Fruit fly (Drosophila melanogaster) whole organism, embryonic: Measurements from ENCODE around the gene Idgf4.

Experiments
- Atf6 ChIP-seq: fragments of 200-800 bp; sonication (Bioruptor generic); IDR thresholded peaks from 2 replicates; pipeline ENCODE4 v1.3.6; 2022; ENCODE audit warnings: missing biosample characterization, missing genetic modification characterization
- CG10209 ChIP-seq: fragments of 200-800 bp; sonication (Bioruptor generic); optimal IDR thresholded peaks from 3 replicates; lab custom pipeline; 2017; ENCODE audit warnings: missing biosample characterization, mild to moderate bottlenecking, missing genetic modification characterization, missing genetic modification reagents
- CG10267 ChIP-seq: fragments of 200-800 bp; sonication (Bioruptor generic); optimal IDR thresholded peaks from 2 replicates; lab custom pipeline; 2018; ENCODE audit warnings: missing biosample characterization, mild to moderate bottlenecking, missing genetic modification characterization, moderate library complexity
- CG12744 ChIP-seq: fragments of 200-800 bp; sonication (Bioruptor generic); optimal IDR thresholded peaks from 2 replicates; lab custom pipeline; 2016; ENCODE audit warnings: missing biosample characterization, missing genetic modification characterization
- CG13624 ChIP-seq: fragments of 200-800 bp; sonication (Bioruptor generic); optimal IDR thresholded peaks from 2 replicates; lab custom pipeline; 2016; ENCODE audit warnings: missing biosample characterization, missing genetic modification characterization
- CG17359 ChIP-seq: fragments of 200-800 bp; sonication (Bioruptor generic); optimal IDR thresholded peaks from 3 replicates; lab custom pipeline; 2018; ENCODE audit warnings: missing biosample characterization, mild to moderate bottlenecking, missing genetic modification characterization, moderate library complexity
- CG1832 ChIP-seq: fragments of 200-800 bp; sonication (Bioruptor generic); optimal IDR thresholded peaks from 2 replicates; lab custom pipeline; 2017; ENCODE audit warnings: missing biosample characterization, mild to moderate bottlenecking, missing genetic modification characterization, inconsistent platforms
- CG18599 ChIP-seq: fragments of 200-800 bp; sonication (Bioruptor generic); optimal IDR thresholded peaks from 3 replicates; lab custom pipeline; 2017; ENCODE audit warnings: missing biosample characterization, missing genetic modification characterization, mild to moderate bottlenecking, moderate library complexity, missing genetic modification reagents
- CG2678 ChIP-seq: fragments of 200-800 bp; sonication (Bioruptor generic); optimal IDR thresholded peaks from 3 replicates; lab custom pipeline; 2019; ENCODE audit warnings: missing biosample characterization, mild to moderate bottlenecking, missing genetic modification characterization, moderate library complexity
- CG30431 ChIP-seq: fragments of 200-800 bp; sonication (Bioruptor generic); optimal IDR thresholded peaks from 2 replicates; lab custom pipeline; 2017; ENCODE audit warnings: missing biosample characterization, missing genetic modification characterization
- CG31224 ChIP-seq: fragments of 200-800 bp; sonication (Bioruptor generic); IDR thresholded peaks from 2 replicates; pipeline ENCODE4 v1.3.6; 2022; ENCODE audit warnings: missing biosample characterization, missing genetic modification characterization
- CG31365 ChIP-seq: fragments of 200-800 bp; sonication (Bioruptor generic); optimal IDR thresholded peaks from 2 replicates; lab custom pipeline; 2018; ENCODE audit warnings: missing biosample characterization, mild to moderate bottlenecking, missing genetic modification characterization
- CG32767 ChIP-seq: fragments of 200-800 bp; sonication (Bioruptor generic); IDR thresholded peaks from 2 replicates; pipeline ENCODE4 v1.3.6; 2022; ENCODE audit warnings: missing biosample characterization, missing genetic modification characterization
- CG3838 ChIP-seq: fragments of 200-800 bp; sonication (Bioruptor generic); optimal IDR thresholded peaks from 3 replicates; lab custom pipeline; 2016; ENCODE audit warnings: missing biosample characterization, missing genetic modification characterization
- CG5953 ChIP-seq: fragments of 200-800 bp; sonication (Bioruptor generic); IDR thresholded peaks from 2 replicates; pipeline ENCODE4 v1.3.6; 2022; ENCODE audit warnings: missing biosample characterization, missing genetic modification characterization
- CG8388 ChIP-seq: fragments of 200-800 bp; sonication (Bioruptor generic); optimal IDR thresholded peaks from 2 replicates; lab custom pipeline; 2019; ENCODE audit warnings: missing biosample characterization, mild to moderate bottlenecking, missing genetic modification characterization, moderate library complexity
- CG9727 ChIP-seq: fragments of 200-800 bp; sonication (Bioruptor generic); optimal IDR thresholded peaks from 3 replicates; lab custom pipeline; 2017; ENCODE audit warnings: missing biosample characterization, mild to moderate bottlenecking, missing genetic modification characterization
- CkIIα-i1 ChIP-seq: fragments of 200-800 bp; sonication (Bioruptor generic); IDR thresholded peaks from 2 replicates; pipeline ENCODE4 v1.3.6; 2022; ENCODE audit warnings: missing biosample characterization, missing genetic modification characterization
- Dbx ChIP-seq: fragments of 200-800 bp; sonication (Bioruptor generic); IDR thresholded peaks from 3 replicates; pipeline ENCODE4 v1.3.6; 2022; ENCODE audit warnings: missing biosample characterization, missing genetic modification characterization
- Deaf1 ChIP-seq: fragments of 200-800 bp; optimal IDR thresholded peaks from 3 replicates; lab custom pipeline; 2019; ENCODE audit warnings: missing biosample characterization, mild to moderate bottlenecking, missing genetic modification characterization, moderate library complexity
- Dref ChIP-seq: fragments of 200-800 bp; sonication (Bioruptor generic); IDR thresholded peaks from 2 replicates; pipeline ENCODE4 v1.3.6; 2022; ENCODE audit warnings: missing biosample characterization, missing genetic modification characterization
- E2f1 ChIP-seq: fragments of 200-800 bp; sonication (Bioruptor generic); IDR thresholded peaks from 2 replicates; pipeline ENCODE4 v1.3.6; 2022; ENCODE audit warnings: missing biosample characterization, missing genetic modification characterization
- HmgD ChIP-seq: fragments of 200-800 bp; sonication (Bioruptor generic); optimal IDR thresholded peaks from 3 replicates; lab custom pipeline; 2016; ENCODE audit warnings: missing biosample characterization, missing genetic modification characterization
- NC2α ChIP-seq: fragments of 200-800 bp; sonication (Bioruptor generic); optimal IDR thresholded peaks from 2 replicates; lab custom pipeline; 2016; ENCODE audit warnings: missing biosample characterization, missing genetic modification characterization
- Nf-YA ChIP-seq: fragments of 200-800 bp; sonication (Bioruptor generic); IDR thresholded peaks from 2 replicates; pipeline ENCODE4 v1.3.6; 2022; ENCODE audit warnings: missing biosample characterization, missing genetic modification characterization
- Nf-YC ChIP-seq: fragments of 200-800 bp; optimal IDR thresholded peaks from 3 replicates; lab custom pipeline; 2019; ENCODE audit warnings: missing biosample characterization, mild to moderate bottlenecking, missing genetic modification characterization, moderate library complexity
- Ptx1 ChIP-seq: fragments of 200-800 bp; sonication (Bioruptor generic); IDR thresholded peaks from 2 replicates; pipeline ENCODE4 v1.3.6; 2022; ENCODE audit warnings: missing biosample characterization, missing genetic modification characterization
- ac ChIP-seq: fragments of 200-800 bp; sonication (Bioruptor generic); optimal IDR thresholded peaks from 3 replicates; lab custom pipeline; 2017; ENCODE audit warnings: missing biosample characterization, mild to moderate bottlenecking, missing genetic modification characterization
- ato ChIP-seq: fragments of 200-800 bp; sonication (Bioruptor generic); IDR thresholded peaks from 2 replicates; pipeline ENCODE4 v1.3.6; 2022; ENCODE audit warnings: missing biosample characterization, missing genetic modification characterization; ENCODE audit not compliant: partially characterized antibody
- bigmax ChIP-seq: fragments of 200-800 bp; sonication (Bioruptor generic); optimal IDR thresholded peaks from 2 replicates; lab custom pipeline; 2018; ENCODE audit warnings: missing biosample characterization, mild to moderate bottlenecking, missing genetic modification characterization
- bowl ChIP-seq: fragments of 200-800 bp; sonication (Bioruptor generic); IDR thresholded peaks from 2 replicates; pipeline ENCODE4 v1.3.6; 2022; ENCODE audit warnings: missing biosample characterization, missing genetic modification characterization
- btn ChIP-seq: fragments of 200-800 bp; sonication (Bioruptor generic); optimal IDR thresholded peaks from 2 replicates; lab custom pipeline; 2016; ENCODE audit warnings: missing biosample characterization, missing genetic modification characterization
- cad ChIP-seq: fragments of >200 bp; optimal IDR thresholded peaks from 2 replicates; lab custom pipeline; 2017; ENCODE audit warnings: missing biosample characterization, missing genetic modification characterization
- cas ChIP-seq: fragments of 200-800 bp; sonication (Bioruptor generic); IDR thresholded peaks from 2 replicates; pipeline ENCODE4 v1.3.6; 2022; ENCODE audit warnings: missing biosample characterization, missing genetic modification characterization
- cato ChIP-seq: fragments of 200-800 bp; sonication (Bioruptor generic); optimal IDR thresholded peaks from 2 replicates; lab custom pipeline; 2016; ENCODE audit warnings: missing biosample characterization, missing genetic modification characterization, borderline replicate concordance
- caup ChIP-seq: fragments of 200-800 bp; sonication (Bioruptor generic); optimal IDR thresholded peaks from 3 replicates; lab custom pipeline; 2017; ENCODE audit warnings: missing biosample characterization, mild to moderate bottlenecking, missing genetic modification characterization, moderate library complexity; ENCODE audit not compliant: severe bottlenecking
- cg ChIP-seq: fragments of 200-800 bp; sonication (Bioruptor generic); optimal IDR thresholded peaks from 3 replicates; lab custom pipeline; 2019; ENCODE audit warnings: missing biosample characterization, mild to moderate bottlenecking, missing genetic modification characterization, moderate library complexity
- chinmo ChIP-seq: fragments of 200-800 bp; sonication (Bioruptor generic); IDR thresholded peaks from 4 replicates; pipeline ENCODE4 v1.3.6; 2022; ENCODE audit warnings: missing biosample characterization, missing genetic modification characterization; ENCODE audit not compliant: partially characterized antibody
- dmrt11E ChIP-seq: fragments of 200-800 bp; sonication (Bioruptor generic); optimal IDR thresholded peaks from 3 replicates; lab custom pipeline; 2018; ENCODE audit warnings: missing biosample characterization, mild to moderate bottlenecking, missing genetic modification characterization, moderate library complexity
- dpn ChIP-seq, 2 experiments: fragments of 200-800 bp; sonication (Bioruptor generic); optimal IDR thresholded peaks; 3 replicates each; lab custom pipeline; 2016; ENCODE audit warnings: missing biosample characterization in 2 of 2, missing genetic modification characterization in 2 of 2
- esg ChIP-seq: fragments of 200-800 bp; sonication (Bioruptor generic); conservative IDR thresholded peaks from 2 replicates; pipeline ENCODE4 v1.3.6; 2022; ENCODE audit warnings: missing biosample characterization, missing genetic modification characterization
- gem ChIP-seq: fragments of 200-800 bp; sonication (Bioruptor generic); optimal IDR thresholded peaks from 2 replicates; lab custom pipeline; 2019; ENCODE audit warnings: missing biosample characterization, mild to moderate bottlenecking, missing genetic modification characterization, moderate library complexity
- gt ChIP-seq: fragments of 200-800 bp; sonication (Bioruptor generic); IDR thresholded peaks from 2 replicates; pipeline ENCODE4 v1.3.6; 2022; ENCODE audit warnings: missing biosample characterization, missing genetic modification characterization
- h ChIP-seq: fragments of >200 bp; optimal IDR thresholded peaks from 2 replicates; lab custom pipeline; 2017
- ham ChIP-seq: fragments of 200-800 bp; sonication (Bioruptor generic); IDR thresholded peaks from 2 replicates; pipeline ENCODE4 v1.3.6; 2022; ENCODE audit warnings: missing biosample characterization, missing genetic modification characterization
- peb ChIP-seq: fragments of 200-800 bp; sonication (Bioruptor generic); IDR thresholded peaks from 2 replicates; pipeline ENCODE4 v1.3.6; 2022; ENCODE audit warnings: missing biosample characterization, missing genetic modification characterization
- run ChIP-seq: fragments of 200-800 bp; sonication (Bioruptor generic); optimal IDR thresholded peaks from 3 replicates; lab custom pipeline; 2018; ENCODE audit warnings: missing biosample characterization, mild to moderate bottlenecking, missing genetic modification characterization
- schlank ChIP-seq: fragments of 200-800 bp; sonication (Bioruptor generic); optimal IDR thresholded peaks from 2 replicates; lab custom pipeline; 2018; ENCODE audit warnings: missing biosample characterization, mild to moderate bottlenecking, missing genetic modification characterization
- slou ChIP-seq: fragments of 200-800 bp; sonication (Bioruptor generic); optimal IDR thresholded peaks from 3 replicates; lab custom pipeline; 2016; ENCODE audit warnings: missing biosample characterization, missing genetic modification characterization
- stc ChIP-seq: fragments of 200-800 bp; sonication (Bioruptor generic); IDR thresholded peaks from 2 replicates; pipeline ENCODE4 v1.3.6; 2022; ENCODE audit warnings: missing biosample characterization, missing genetic modification characterization
- tin ChIP-seq: fragments of 200-800 bp; sonication (Bioruptor generic); optimal IDR thresholded peaks from 3 replicates; lab custom pipeline; 2016; ENCODE audit warnings: missing biosample characterization, missing genetic modification characterization
- vvl ChIP-seq: fragments of 200-800 bp; sonication (Bioruptor generic); IDR thresholded peaks from 2 replicates; pipeline ENCODE4 v1.3.6; 2022; ENCODE audit warnings: missing biosample characterization, missing genetic modification characterization

The Idgf4 gene

dm6 chrX:9892834-9893233 lies 37.9 kb downstream of the Idgf4 start (continued):
- peak; percentile 23 for TF ChIP-seq tin (GFP tag; lab: Kevin White, UChicago)
- no peak for TF ChIP-seq h
- TF ChIP-seq HmgD (GFP tag; lab: Kevin White, UChicago), result no peak
- no peak for TF ChIP-seq cas (GFP tag; lab: Robert Waterston, UW)
- no peak for TF ChIP-seq Dbx
- no peak for TF ChIP-seq stc (GFP tag; lab: Robert Waterston, UW)
- TF ChIP-seq esg, result peak; percentile 48
- TF ChIP-seq run, result no peak
- peak; percentile 50 for TF ChIP-seq Ptx1 (GFP tag; lab: Robert Waterston, UW)
- TF ChIP-seq dpn (GFP tag; optimal IDR thresholded peaks at IDR 0.05; lab: Kevin White, UChicago), result peak; percentile 1 to 29
- no peak for TF ChIP-seq cato (GFP tag; lab: Kevin White, UChicago)
- TF ChIP-seq CG10209 (GFP tag; lab: Kevin White, UChicago), result peak; percentile 30
- no peak for TF ChIP-seq ham (GFP tag; lab: Robert Waterston, UW)
- no peak for TF ChIP-seq Dref (GFP tag; lab: Robert Waterston, UW)
- TF ChIP-seq CG9727 (GFP tag; lab: Kevin White, UChicago), result no peak
- no peak for TF ChIP-seq schlank (tag; lab: Kevin White, UChicago)
- TF ChIP-seq NC2α (GFP tag; lab: Kevin White, UChicago), result no peak
- peak; percentile 22 for TF ChIP-seq CG8388 (GFP tag; lab: Kevin White, UChicago)
- TF ChIP-seq gem (tag; lab: Kevin White, UChicago), result peak; percentile 49
- TF ChIP-seq CG1832, result no peak
- TF ChIP-seq chinmo (GFP tag; lab: Robert Waterston, UW), result no peak
- no peak for TF ChIP-seq CG5953 (GFP tag; lab: Robert Waterston, UW)
- no peak for TF ChIP-seq CG30431
- no peak for TF ChIP-seq peb (GFP tag; lab: Robert Waterston, UW)
- TF ChIP-seq vvl, result peak; percentile 60; the same call in 1 of the 2 replicates
- no peak for TF ChIP-seq slou (GFP tag; lab: Kevin White, UChicago)
- TF ChIP-seq cad (GFP tag; lab: Kevin White, UChicago), result no peak
- TF ChIP-seq CG18599 (GFP tag; lab: Kevin White, UChicago), result peak; percentile 32
- TF ChIP-seq ato (GFP tag; lab: Robert Waterston, UW), result no peak
- TF ChIP-seq CG32767 (GFP tag; lab: Robert Waterston, UW), result peak; percentile 23; the same call in 1 of the 2 replicates
- TF ChIP-seq CkIIα-i1 (GFP tag; lab: Robert Waterston, UW), result no peak
- TF ChIP-seq CG2678, result peak; percentile 32
- no peak for TF ChIP-seq Nf-YC (tag; lab: Kevin White, UChicago)
- no peak for TF ChIP-seq CG13624 (GFP tag; lab: Kevin White, UChicago)
- TF ChIP-seq CG31224 (GFP tag; lab: Robert Waterston, UW), result peak; percentile 11; the same call in 1 of the 2 replicates
- TF ChIP-seq Nf-YA (GFP tag; lab: Robert Waterston, UW), result no peak
- TF ChIP-seq E2f1 (GFP tag; lab: Robert Waterston, UW), result peak; percentile 61
- no peak for TF ChIP-seq dmrt11E (tag; lab: Kevin White, UChicago)
- TF ChIP-seq CG17359, result peak; percentile 54
- no peak for TF ChIP-seq CG12744
- TF ChIP-seq ac (GFP tag; lab: Kevin White, UChicago), result no peak
- no peak for TF ChIP-seq CG31365
- no peak for TF ChIP-seq Atf6 (GFP tag; lab: Robert Waterston, UW)
- TF ChIP-seq bigmax, result no peak
- TF ChIP-seq caup (GFP tag; lab: Kevin White, UChicago), result peak; percentile 4
- no peak for TF ChIP-seq cg (GFP tag; lab: Kevin White, UChicago)
- no peak for TF ChIP-seq bowl
- no peak for TF ChIP-seq Deaf1 (tag; lab: Kevin White, UChicago)
- no peak for TF ChIP-seq gt (GFP tag; lab: Robert Waterston, UW)
- no peak for TF ChIP-seq CG10267 (tag; lab: Kevin White, UChicago)
- no peak for TF ChIP-seq btn
- TF ChIP-seq CG3838 (GFP tag; lab: Kevin White, UChicago), result no peak
